Worm (Caenorhabditis elegans): ENCODE results near the gene F18E3.11.

F18E3.11 gene

ce11 chrV:7413107-7413774 is at the start of gene F18E3.11:
F18E3.11 (plus strand) TSS chrV:7413482.
- TF ChIP-seq ztf-11 (tag; optimal IDR thresholded peaks at IDR 0.05) (no peak), nhr-76 (tag; optimal IDR thresholded peaks at IDR 0.05) (no peak)

DNA sequence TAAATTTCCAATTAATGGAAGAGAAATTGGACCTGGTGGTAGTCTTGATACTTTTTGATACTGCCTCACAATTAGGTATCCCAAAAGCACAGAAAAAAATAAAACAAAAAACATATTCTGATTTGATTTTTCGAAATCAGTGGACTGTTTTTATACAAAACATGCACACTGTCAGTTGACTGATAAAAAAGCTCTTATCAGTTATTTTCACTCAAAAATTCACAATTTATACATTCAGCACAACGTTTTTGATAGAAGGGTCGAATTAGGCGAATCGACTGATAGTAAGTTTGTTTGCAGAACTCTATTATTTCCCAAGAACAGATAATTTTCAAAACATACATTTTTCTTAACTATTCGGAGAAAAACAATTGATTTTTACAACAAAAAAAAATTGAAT is 49.2 kb upstream of the F18E3.11 start, which contains the start of gene cyp-35A2:
Gene cyp-35A2 (minus strand): TSS at position 124 of the 400 bp plus-strand sequence.
- TF ChIP-seq ceh-43 (GFP tag; optimal IDR thresholded peaks at IDR 0.05): no peak
- no peak for TF ChIP-seq snpc-4 (tag; optimal IDR thresholded peaks at IDR 0.05)
- no peak for TF ChIP-seq ztf-11 (tag; optimal IDR thresholded peaks at IDR 0.05)
- no peak for TF ChIP-seq M03D4.4 (tag; optimal IDR thresholded peaks at IDR 0.05)
- TF ChIP-seq sptf-1 (tag; optimal IDR thresholded peaks at IDR 0.05): no peak
- no peak for TF ChIP-seq sem-2 (GFP tag; optimal IDR thresholded peaks at IDR 0.05)
- no peak for TF ChIP-seq ces-1 (GFP tag; optimal IDR thresholded peaks at IDR 0.05)
- no peak for TF ChIP-seq flh-1 (GFP tag; optimal IDR thresholded peaks at IDR 0.05)
- TF ChIP-seq ceh-83 (GFP tag; optimal IDR thresholded peaks at IDR 0.05): no peak
- TF ChIP-seq blmp-1 (tag; optimal IDR thresholded peaks at IDR 0.05): no peak
- no peak for TF ChIP-seq nhr-237 (tag; optimal IDR thresholded peaks at IDR 0.05)
- TF ChIP-seq nhr-28 (tag; optimal IDR thresholded peaks at IDR 0.05): no peak
- no peak for TF ChIP-seq lin-32 (GFP tag; optimal IDR thresholded peaks at IDR 0.05)
- no peak for TF ChIP-seq pha-4 (tag; optimal IDR thresholded peaks at IDR 0.05)
- no peak for TF ChIP-seq mab-5 (tag; optimal IDR thresholded peaks at IDR 0.05)
- TF ChIP-seq mls-2 (tag; optimal IDR thresholded peaks at IDR 0.05): no peak
- TF ChIP-seq zip-8 (tag; optimal IDR thresholded peaks at IDR 0.05): no peak
- no peak for TF ChIP-seq lin-13 (tag; optimal IDR thresholded peaks at IDR 0.05)
- no peak for TF ChIP-seq nhr-2 (tag; optimal IDR thresholded peaks at IDR 0.05)
- no peak for TF ChIP-seq ceh-39 (tag; optimal IDR thresholded peaks at IDR 0.05)

DNA sequence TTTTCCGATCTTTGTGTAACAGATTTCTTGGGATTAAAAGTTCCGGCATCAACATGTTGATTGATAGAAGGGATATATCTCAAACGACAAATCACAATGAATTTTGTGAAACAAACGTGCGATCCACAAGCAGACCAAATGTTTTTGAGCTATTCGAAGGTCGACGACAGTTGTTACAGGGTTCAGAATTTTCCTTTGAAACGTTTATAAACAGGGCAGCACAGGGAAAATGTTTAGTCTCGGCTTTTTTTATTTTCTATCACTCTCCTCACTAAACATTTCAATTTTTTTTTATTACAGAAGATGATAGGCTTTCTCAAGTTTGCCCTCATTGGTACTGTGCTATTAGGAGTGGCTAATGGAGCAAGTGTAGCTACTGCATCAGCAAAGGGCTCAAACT is 48.3 kb upstream of the F18E3.11 start, which contains the start of gene exc-13:
Gene exc-13 (plus strand): TSS at position 301 of the 400 bp plus-strand sequence.
- TF ChIP-seq mab-5 (tag; optimal IDR thresholded peaks at IDR 0.05): no peak

- no peak for TF ChIP-seq ztf-11 (tag; optimal IDR thresholded peaks at IDR 0.05)
- TF ChIP-seq elt-3 (tag; optimal IDR thresholded peaks at IDR 0.05): no peak
- no peak for TF ChIP-seq lsy-2 (tag; optimal IDR thresholded peaks at IDR 0.05)
- TF ChIP-seq nhr-2 (tag; optimal IDR thresholded peaks at IDR 0.05): no peak
- TF ChIP-seq mab-5 (tag; optimal IDR thresholded peaks at IDR 0.05): no peak
- no peak for TF ChIP-seq ceh-43 (GFP tag; optimal IDR thresholded peaks at IDR 0.05)
- TF ChIP-seq drap-1 (GFP tag; optimal IDR thresholded peaks at IDR 0.05): no peak
- TF ChIP-seq mls-2 (tag; optimal IDR thresholded peaks at IDR 0.05): no peak
- TF ChIP-seq snpc-4 (tag; optimal IDR thresholded peaks at IDR 0.05): no peak
- no peak for TF ChIP-seq mep-1 (tag; optimal IDR thresholded peaks at IDR 0.05)
- TF ChIP-seq sptf-1 (tag; optimal IDR thresholded peaks at IDR 0.05): no peak
- TF ChIP-seq ceh-39 (tag; optimal IDR thresholded peaks at IDR 0.05): no peak
These were observed 43.7 kb upstream of the F18E3.11 start, which contains the start of gene srj-14 for ce11 chrV:7369578-7369977. srj-14 (plus strand) TSS chrV:7369708.

DNA sequence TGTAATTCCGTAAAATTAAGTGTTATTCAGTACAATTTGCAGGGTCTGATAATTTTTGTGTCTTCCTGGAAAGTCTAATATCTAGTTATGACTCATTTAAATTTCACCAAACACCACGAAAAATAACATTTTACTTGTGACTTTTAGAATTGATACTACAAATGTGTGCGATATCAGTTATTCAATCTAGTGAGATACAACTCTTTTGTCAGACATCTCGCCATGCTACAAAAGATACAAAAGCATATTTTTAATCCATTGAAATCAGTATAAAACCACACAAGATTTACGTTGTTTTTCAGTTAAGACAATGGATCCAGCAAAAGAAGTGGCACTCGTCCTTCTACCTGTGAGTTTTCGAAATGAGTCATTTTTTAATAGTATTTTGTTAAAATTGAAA is 39.2 kb upstream of the F18E3.11 start, which contains the start of gene srx-56:
Gene srx-56 (plus strand): TSS at position 301 of the 400 bp plus-strand sequence.
- no peak for TF ChIP-seq nhr-2 (tag; optimal IDR thresholded peaks at IDR 0.05)
- no peak for TF ChIP-seq M03D4.4 (tag; optimal IDR thresholded peaks at IDR 0.05)
- no peak for TF ChIP-seq zip-8 (tag; optimal IDR thresholded peaks at IDR 0.05)
- TF ChIP-seq ztf-11 (tag; optimal IDR thresholded peaks at IDR 0.05): no peak
- TF ChIP-seq sptf-1 (tag; optimal IDR thresholded peaks at IDR 0.05): no peak
- no peak for TF ChIP-seq ceh-83 (GFP tag; optimal IDR thresholded peaks at IDR 0.05)
- no peak for TF ChIP-seq ces-1 (GFP tag; optimal IDR thresholded peaks at IDR 0.05)
- no peak for TF ChIP-seq lin-13 (tag; optimal IDR thresholded peaks at IDR 0.05)
- no peak for TF ChIP-seq nhr-76 (tag; optimal IDR thresholded peaks at IDR 0.05)
- TF ChIP-seq mls-2 (tag; optimal IDR thresholded peaks at IDR 0.05): no peak
- TF ChIP-seq blmp-1 (tag; optimal IDR thresholded peaks at IDR 0.05): no peak
- TF ChIP-seq nhr-237 (tag; optimal IDR thresholded peaks at IDR 0.05): no peak
- TF ChIP-seq snpc-4 (tag; optimal IDR thresholded peaks at IDR 0.05): no peak
- TF ChIP-seq cnd-1 (tag; optimal IDR thresholded peaks at IDR 0.05): no peak
- TF ChIP-seq tbx-8 (GFP tag; optimal IDR thresholded peaks at IDR 0.05): no peak
- no peak for TF ChIP-seq drap-1 (GFP tag; optimal IDR thresholded peaks at IDR 0.05)
- no peak for TF ChIP-seq unc-120 (tag; optimal IDR thresholded peaks at IDR 0.05; ENCODE audit: poor library complexity, severe bottlenecking)
- no peak for TF ChIP-seq pha-4 (tag; optimal IDR thresholded peaks at IDR 0.05)
- TF ChIP-seq lsy-2 (tag; optimal IDR thresholded peaks at IDR 0.05): no peak
- TF ChIP-seq lin-32 (GFP tag; optimal IDR thresholded peaks at IDR 0.05): no peak

Measured in whole organism, mixed stage, embryonic.